Fruit fly (Drosophila melanogaster): Measurements from ENCODE around the gene Pfdn1.

Pfdn1 gene

DNA sequence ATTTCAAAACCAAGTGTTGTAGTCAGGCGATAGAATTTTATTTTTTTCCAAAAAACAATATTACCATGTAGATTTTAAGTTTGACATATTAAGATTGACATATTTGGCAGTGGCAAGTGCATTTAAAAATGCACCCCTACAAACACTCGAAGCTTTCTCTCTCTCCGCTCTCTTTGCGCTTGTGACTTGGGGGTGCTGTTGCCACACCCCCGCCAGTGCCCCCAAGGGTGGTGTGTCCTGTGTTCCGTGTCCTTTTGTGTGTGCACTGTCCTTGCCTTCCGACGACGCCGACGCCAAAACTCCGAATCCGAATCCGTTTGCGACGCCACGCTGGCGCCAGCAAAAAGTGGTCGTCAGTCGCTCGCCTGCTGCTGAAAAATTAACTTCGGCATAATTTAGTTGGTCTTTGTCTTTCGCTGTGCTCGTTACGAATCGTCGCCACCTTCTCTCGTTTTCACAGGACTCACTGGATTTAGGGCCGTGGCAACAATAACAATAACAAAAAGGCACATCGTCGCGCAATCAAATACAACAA, 40.5 kb downstream of the Pfdn1 start (continued):
- TF ChIP-seq ewg (GFP tag; optimal IDR thresholded peaks at IDR 0.05), result peak; percentile 79
- TF ChIP-seq scrt (GFP tag; optimal IDR thresholded peaks at IDR 0.05), result peak; percentile 32
- TF ChIP-seq CG17612 (GFP tag; IDR thresholded peaks at IDR 0.05), result no peak
- TF ChIP-seq abd-A (tag; optimal IDR thresholded peaks at IDR 0.05), result peak; percentile 28
- TF ChIP-seq CG12104 (GFP tag; optimal IDR thresholded peaks at IDR 0.05), result no peak
- TF ChIP-seq CG11085 (GFP tag; IDR thresholded peaks at IDR 0.05), result no peak
- TF ChIP-seq CG18476 (GFP tag; optimal IDR thresholded peaks at IDR 0.05), result no peak
- no peak for TF ChIP-seq CG17568 (GFP tag; optimal IDR thresholded peaks at IDR 0.05)
- TF ChIP-seq Poxn (GFP tag; IDR thresholded peaks at IDR 0.05), result no peak
- peak; percentile 73 for TF ChIP-seq Med (GFP tag)
- TF ChIP-seq CG3065 (GFP tag; optimal IDR thresholded peaks at IDR 0.05), result no peak
- TF ChIP-seq zen2 (GFP tag; IDR thresholded peaks at IDR 0.05; ENCODE audit: partially characterized antibody), result no peak
- TF ChIP-seq CG31388 (GFP tag; optimal IDR thresholded peaks at IDR 0.05), result no peak
- no peak for TF ChIP-seq dati (GFP tag; IDR thresholded peaks at IDR 0.05)
- TF ChIP-seq Aef1 (GFP tag; IDR thresholded peaks at IDR 0.05), result no peak
- peak; percentile 72 for TF ChIP-seq crol (GFP tag; IDR thresholded peaks at IDR 0.05)
- no peak for TF ChIP-seq rib (GFP tag; IDR thresholded peaks at IDR 0.05)
- no peak for TF ChIP-seq ttk (GFP tag; IDR thresholded peaks at IDR 0.05)
- TF ChIP-seq CG8281 (tag; optimal IDR thresholded peaks at IDR 0.05), result no peak
- no peak for TF ChIP-seq peb (GFP tag; IDR thresholded peaks at IDR 0.05)
- TF ChIP-seq CG18599 (GFP tag; optimal IDR thresholded peaks at IDR 0.05), result peak; percentile 33
- TF ChIP-seq Hr3 (GFP tag; optimal IDR thresholded peaks at IDR 0.05), result no peak
- peak; percentile 19 for TF ChIP-seq CG12071 (GFP tag; optimal IDR thresholded peaks at IDR 0.05)

- TF ChIP-seq bab2 (GFP tag; optimal IDR thresholded peaks at IDR 0.05) (no peak), onecut (GFP tag; IDR thresholded peaks at IDR 0.05) (peak; percentile 89), abd-A (tag; optimal IDR thresholded peaks at IDR 0.05) (peak; percentile 33)
These were observed 41.9 kb downstream of the Pfdn1 start for dm6 chr2L:6110781-6111180.

DNA sequence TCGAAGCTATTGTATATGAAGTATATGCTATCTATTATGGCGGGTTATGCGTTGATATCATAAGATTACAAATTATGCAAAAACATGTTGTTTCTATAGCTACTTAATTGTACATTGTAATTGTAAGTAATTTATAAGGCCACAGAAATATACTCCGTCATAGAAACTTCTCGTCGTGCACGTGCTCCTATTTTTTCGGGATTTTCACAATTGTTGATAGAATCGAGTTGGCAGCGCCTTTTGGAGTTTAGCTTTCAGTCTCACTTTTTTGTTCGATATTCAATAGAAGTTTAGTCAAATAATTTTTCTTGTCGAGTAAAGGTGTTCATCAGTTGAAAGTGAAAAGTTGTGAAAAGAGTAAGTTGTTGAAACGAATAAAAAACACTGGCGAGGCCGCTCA, 49.3 kb downstream of the Pfdn1 start, which contains the start of gene CG31642:
Gene CG31642 (plus strand): TSS at position 301 of the 400 bp plus-strand sequence.
- TF ChIP-seq CG17612 (GFP tag; IDR thresholded peaks at IDR 0.05), result no peak
- peak; percentile 31 for TF ChIP-seq trem (tag; optimal IDR thresholded peaks at IDR 0.05)
- no peak for TF ChIP-seq chinmo (GFP tag; IDR thresholded peaks at IDR 0.05; ENCODE audit: partially characterized antibody)
- no peak for TF ChIP-seq Med (GFP tag)
- no peak for TF ChIP-seq CG4617 (GFP tag; optimal IDR thresholded peaks at IDR 0.05; ENCODE audit: borderline replicate concordance)
- TF ChIP-seq peb (GFP tag; IDR thresholded peaks at IDR 0.05), result no peak
- no peak for TF ChIP-seq Sry-δ (GFP tag; optimal IDR thresholded peaks at IDR 0.05)
- no peak for TF ChIP-seq CG3726 (GFP tag; IDR thresholded peaks at IDR 0.05)
- TF ChIP-seq Dip3 (GFP tag; optimal IDR thresholded peaks at IDR 0.05), result no peak
- TF ChIP-seq stwl (tag; optimal IDR thresholded peaks at IDR 0.05), result peak; percentile 23
- no peak for TF ChIP-seq sim (GFP tag; IDR thresholded peaks at IDR 0.05)
- TF ChIP-seq CG17829 (tag; optimal IDR thresholded peaks at IDR 0.05), result no peak
- TF ChIP-seq nerfin-2 (GFP tag; IDR thresholded peaks at IDR 0.05; ENCODE audit: partially characterized antibody), result no peak
- TF ChIP-seq Gug (GFP tag; IDR thresholded peaks at IDR 0.05), result no peak
- no peak for TF ChIP-seq D19A (tag; optimal IDR thresholded peaks at IDR 0.05)
- no peak for TF ChIP-seq lilli (GFP tag; optimal IDR thresholded peaks at IDR 0.05)
- TF ChIP-seq PHDP (tag; optimal IDR thresholded peaks at IDR 0.05), result no peak

Measured in whole organism, embryonic.